Fruit fly (Drosophila melanogaster) ovary, adult (tissue): Measurements from ENCODE around the gene CG10317.

Experiments used
- CG17801 ChIP-seq: fragments of 200-800 bp; optimal IDR thresholded peaks from 2 replicates; lab custom pipeline; 2019; ENCODE audit warnings: missing biosample characterization, mild to moderate bottlenecking, missing genetic modification characterization, moderate library complexity; ENCODE audit not compliant: partially characterized antibody

Gene CG10317

dm6 chr3R:16356215-16356862, 14.0 kb downstream of the CG10317 start:
- no peak for TF ChIP-seq CG17801 (GFP tag; lab: Kevin White, UChicago)

dm6 chr3R:16355393-16355943, 14.9 kb downstream of the CG10317 start:
- TF ChIP-seq CG17801 (GFP tag; lab: Kevin White, UChicago) = no peak

- TF ChIP-seq CG17801 (GFP tag; lab: Kevin White, UChicago) = no peak
Measured at dm6 chr3R:16353671-16354070, 16.7 kb downstream of the CG10317 start.

- TF ChIP-seq CG17801 (GFP tag; lab: Kevin White, UChicago) = no peak
Measured at dm6 chr3R:16353195-16353594, 17.1 kb downstream of the CG10317 start.

dm6 chr3R:16352039-16352438, 18.3 kb downstream of the CG10317 start:
- no peak for TF ChIP-seq CG17801 (GFP tag; lab: Kevin White, UChicago)

dm6 chr3R:16351044-16351443, 19.3 kb downstream of the CG10317 start:
- no peak for TF ChIP-seq CG17801 (GFP tag; lab: Kevin White, UChicago)

dm6 chr3R:16350400-16350799, 19.9 kb downstream of the CG10317 start:
- TF ChIP-seq CG17801 (GFP tag; lab: Kevin White, UChicago) = no peak

dm6 chr3R:16349111-16349655, 21.1 kb downstream of the CG10317 start, which contains the start of the genes CG14879 and Manf:
Gene CG14879, minus strand, starts transcription at chr3R:16349226.
Gene Manf, plus strand, starts transcription at chr3R:16349404.
- TF ChIP-seq CG17801 (GFP tag; lab: Kevin White, UChicago) = no peak

dm6 chr3R:16348289-16348688, 22.0 kb downstream of the CG10317 start:
- no peak for TF ChIP-seq CG17801 (GFP tag; lab: Kevin White, UChicago)

dm6 chr3R:16347626-16348264, 22.6 kb downstream of the CG10317 start:
- TF ChIP-seq CG17801 (GFP tag; lab: Kevin White, UChicago) = no peak

dm6 chr3R:16341817-16342374, 28.4 kb downstream of the CG10317 start, which contains the start of the genes SF2 and pad:
Gene SF2, minus strand, starts transcription at chr3R:16341988.
Gene pad, plus strand, starts transcription at chr3R:16342318.
- peak; percentile 77 for TF ChIP-seq CG17801 (GFP tag; lab: Kevin White, UChicago)

- no peak for TF ChIP-seq CG17801 (GFP tag; lab: Kevin White, UChicago)
Measured at dm6 chr3R:16340610-16341009, 29.7 kb downstream of the CG10317 start.

- no peak for TF ChIP-seq CG17801 (GFP tag; lab: Kevin White, UChicago)
Measured at dm6 chr3R:16339475-16339874, 30.9 kb downstream of the CG10317 start, which contains the start of gene Sulf1. Gene Sulf1, minus strand, starts transcription at chr3R:16339575.

- TF ChIP-seq CG17801 (GFP tag; lab: Kevin White, UChicago) = peak; percentile 54
Measured at dm6 chr3R:16338342-16338741, 32.0 kb downstream of the CG10317 start.

- no peak for TF ChIP-seq CG17801 (GFP tag; lab: Kevin White, UChicago)
Measured at dm6 chr3R:16337863-16338262, 32.5 kb downstream of the CG10317 start.
